Fruit fly (Drosophila melanogaster): ENCODE measurements around the gene fid.

The fid gene

dm6 chr3R:26004377-26005000 lies 34.6 kb downstream of the fid start (continued):
- TF ChIP-seq nom (GFP tag; optimal IDR thresholded peaks at IDR 0.05) = peak; percentile 90
- TF ChIP-seq ci (GFP tag; IDR thresholded peaks at IDR 0.05) = 0 out of 3 replicates have a peak, but pooled peaks have one; percentile 18
- no peak for TF ChIP-seq CG2129 (GFP tag; IDR thresholded peaks at IDR 0.05; ENCODE audit: partially characterized antibody)
- no peak for TF ChIP-seq CG8765 (GFP tag; IDR thresholded peaks at IDR 0.05)
- no peak for TF ChIP-seq otp (GFP tag; IDR thresholded peaks at IDR 0.05)
- no peak for TF ChIP-seq ind (GFP tag; optimal IDR thresholded peaks at IDR 0.05)
- no peak for TF ChIP-seq Awh (GFP tag; IDR thresholded peaks at IDR 0.05)
- no peak for TF ChIP-seq CG2889 (GFP tag; IDR thresholded peaks at IDR 0.05)
- TF ChIP-seq stwl (tag; optimal IDR thresholded peaks at IDR 0.05) = no peak
- TF ChIP-seq gcm (GFP tag; optimal IDR thresholded peaks at IDR 0.05) = peak; percentile 64
- TF ChIP-seq CG10565 (GFP tag; optimal IDR thresholded peaks at IDR 0.05) = no peak
- no peak for TF ChIP-seq CG16863 (GFP tag; optimal IDR thresholded peaks at IDR 0.05)
- no peak for TF ChIP-seq CG14441 (GFP tag; IDR thresholded peaks at IDR 0.05)
- TF ChIP-seq en (GFP tag; optimal IDR thresholded peaks at IDR 0.05) = no peak
- TF ChIP-seq Oaz (GFP tag; IDR thresholded peaks at IDR 0.05) = no peak
- TF ChIP-seq CG17186 (GFP tag; optimal IDR thresholded peaks at IDR 0.05) = no peak
- TF ChIP-seq ham (GFP tag; IDR thresholded peaks at IDR 0.05) = no peak
- no peak for TF ChIP-seq CG17385 (GFP tag; optimal IDR thresholded peaks at IDR 0.05)
- no peak for TF ChIP-seq Gug (GFP tag; IDR thresholded peaks at IDR 0.05)
- no peak for TF ChIP-seq pb (GFP tag; optimal IDR thresholded peaks at IDR 0.05)
- TF ChIP-seq sd (tag; optimal IDR thresholded peaks at IDR 0.05) = peak; percentile 73
- no peak for TF ChIP-seq lov (optimal IDR thresholded peaks at IDR 0.05)
- TF ChIP-seq lov (GFP tag; IDR thresholded peaks at IDR 0.05) = no peak
- no peak for TF ChIP-seq CG6272 (GFP tag; IDR thresholded peaks at IDR 0.05)
- TF ChIP-seq CG1832 (GFP tag; optimal IDR thresholded peaks at IDR 0.05) = no peak

DNA sequence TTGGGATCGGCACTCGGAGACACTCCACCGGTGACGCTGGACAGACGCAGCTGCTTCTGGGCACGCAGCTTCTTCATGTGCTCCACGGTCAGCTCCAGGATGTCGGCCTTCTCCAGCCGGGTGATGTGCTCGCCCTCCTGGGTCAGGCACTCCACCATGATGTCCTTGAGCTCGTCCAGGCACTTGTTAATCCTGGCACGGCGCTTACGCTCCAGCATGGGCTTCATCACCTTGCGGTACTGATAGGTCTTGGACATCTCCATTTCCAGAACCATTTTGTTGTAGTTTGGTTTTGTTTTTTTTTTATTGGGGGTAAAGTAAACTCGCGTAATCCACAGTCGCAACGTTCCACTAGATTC lies 35.7 kb downstream of the fid start:
- TF ChIP-seq toy (GFP tag; IDR thresholded peaks at IDR 0.05) (no peak), repo (GFP tag; optimal IDR thresholded peaks at IDR 0.05) (peak; percentile 36), CG17568 (GFP tag; optimal IDR thresholded peaks at IDR 0.05) (no peak), az2 (GFP tag; optimal IDR thresholded peaks at IDR 0.05) (peak; percentile 11), Antp (GFP tag; optimal IDR thresholded peaks at IDR 0.05) (peak; percentile 23), lilli (GFP tag; optimal IDR thresholded peaks at IDR 0.05) (peak; percentile 43), Opbp (GFP tag; IDR thresholded peaks at IDR 0.05; ENCODE audit: partially characterized antibody) (peak; percentile 49; the same call in 1 of the 3 replicates), gcm (GFP tag; optimal IDR thresholded peaks at IDR 0.05) (no peak), CG33213 (GFP tag; optimal IDR thresholded peaks at IDR 0.05) (peak; percentile 25), jumu (GFP tag; optimal IDR thresholded peaks at IDR 0.05) (peak; percentile 13), Ets65A (GFP tag) (peak; percentile 91), CG1647 (GFP tag; optimal IDR thresholded peaks at IDR 0.05) (peak; percentile 15), tna (GFP tag; IDR thresholded peaks at IDR 0.05; ENCODE audit: partially characterized antibody) (no peak), Xrp1 (GFP tag; IDR thresholded peaks at IDR 0.05) (0 out of 2 replicates have a peak, but pooled peaks have one; percentile 9), CG2875 (GFP tag; optimal IDR thresholded peaks at IDR 0.05) (peak; percentile 24)
